Worm (Caenorhabditis elegans): ENCODE measurements around the gene unc-43.

Gene unc-43

ce11 chrIV:10345486-10345885, 4.5 kb downstream of the unc-43 start:
- no peak for TF ChIP-seq ceh-82 (tag; optimal IDR thresholded peaks at IDR 0.05)
- peak; percentile 11 for TF ChIP-seq crh-2 (tag; optimal IDR thresholded peaks at IDR 0.05)

DNA sequence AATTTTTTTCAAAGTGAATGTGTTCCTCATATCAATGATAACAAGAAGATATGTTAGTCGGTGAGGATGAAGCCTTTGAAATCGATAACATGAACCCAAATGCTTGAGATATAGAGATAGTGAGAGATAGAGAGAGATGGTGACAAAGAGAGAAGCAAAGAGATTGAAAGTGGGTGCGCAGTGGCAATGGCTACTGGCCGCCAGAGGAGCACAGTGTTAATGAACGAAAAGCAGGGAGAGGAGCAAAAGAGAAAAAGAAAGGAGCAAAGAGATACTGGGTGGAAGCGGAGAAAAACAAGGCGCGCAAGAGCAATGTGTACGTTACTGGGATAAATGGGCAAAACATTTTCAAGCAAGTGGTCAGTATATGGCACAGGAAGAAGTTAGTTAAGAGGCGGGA, 5.4 kb downstream of the unc-43 start:
- TF ChIP-seq skn-1 (tag; optimal IDR thresholded peaks at IDR 0.05) (no peak), F13H6.1 (tag; optimal IDR thresholded peaks at IDR 0.05) (peak; percentile 70), nhr-237 (tag; optimal IDR thresholded peaks at IDR 0.05) (no peak), ceh-16 (tag; optimal IDR thresholded peaks at IDR 0.05) (no peak), peb-1 (tag; optimal IDR thresholded peaks at IDR 0.05) (no peak), zag-1 (tag; optimal IDR thresholded peaks at IDR 0.05) (peak; percentile 9), unc-39 (tag; optimal IDR thresholded peaks at IDR 0.05) (no peak), gmeb-1 (tag; optimal IDR thresholded peaks at IDR 0.05) (no peak), crh-2 (tag; optimal IDR thresholded peaks at IDR 0.05) (peak; percentile 74), nhr-25 (tag; optimal IDR thresholded peaks at IDR 0.05) (no peak), sma-3 (GFP tag; optimal IDR thresholded peaks at IDR 0.05) (no peak), lin-11 (tag; optimal IDR thresholded peaks at IDR 0.05) (no peak), lin-13 (GFP tag; optimal IDR thresholded peaks at IDR 0.05) (peak; percentile 38), fos-1 (tag; optimal IDR thresholded peaks at IDR 0.05) (no peak), Y55F3AM.14 (GFP tag; optimal IDR thresholded peaks at IDR 0.05) (no peak), unc-62 (GFP tag; optimal IDR thresholded peaks at IDR 0.05) (no peak), R02D3.7 (tag; optimal IDR thresholded peaks at IDR 0.05) (no peak), C34F6.9 (tag; optimal IDR thresholded peaks at IDR 0.05) (peak; percentile 69), elt-3 (tag; optimal IDR thresholded peaks at IDR 0.05) (no peak), sma-9 (GFP tag; optimal IDR thresholded peaks at IDR 0.05) (peak; percentile 60), sma-9 (tag; optimal IDR thresholded peaks at IDR 0.05) (no peak), dmd-4 (tag; optimal IDR thresholded peaks at IDR 0.05) (no peak), ztf-4 (tag; optimal IDR thresholded peaks at IDR 0.05) (peak; percentile 20), nhr-129 (tag; optimal IDR thresholded peaks at IDR 0.05) (peak; percentile 68), nhr-77 (tag; optimal IDR thresholded peaks at IDR 0.05) (no peak), elt-1 (tag; optimal IDR thresholded peaks at IDR 0.05) (no peak), ceh-82 (tag; optimal IDR thresholded peaks at IDR 0.05) (no peak), lsy-2 (tag; optimal IDR thresholded peaks at IDR 0.05) (peak in 1 of 2 experiments; percentile 38), snpc-4 (tag; optimal IDR thresholded peaks at IDR 0.05) (no peak), ztf-11 (tag; optimal IDR thresholded peaks at IDR 0.05) (no peak), ama-1 (optimal IDR thresholded peaks at IDR 0.05) (no peak), mdl-1 (tag; optimal IDR thresholded peaks at IDR 0.05) (no peak)

DNA sequence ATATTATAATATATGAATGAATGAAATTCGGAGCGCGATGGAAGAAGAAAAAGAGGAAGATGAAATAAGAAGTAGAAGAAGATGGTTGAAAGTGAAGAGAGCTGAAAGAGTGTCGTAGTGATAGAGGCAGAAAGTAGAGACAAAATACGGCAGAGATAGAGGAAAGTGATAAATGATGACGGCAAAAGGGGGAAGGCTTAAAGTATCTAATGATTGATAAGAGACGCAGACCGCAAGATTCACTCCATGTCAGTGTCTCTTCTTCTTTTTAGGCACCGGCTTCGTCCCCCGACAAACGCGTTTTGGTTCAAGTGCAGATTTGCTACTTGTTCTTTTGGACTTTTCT, 7.7 kb downstream of the unc-43 start:
- TF ChIP-seq aly-2 (tag; optimal IDR thresholded peaks at IDR 0.05) (no peak), nhr-11 (tag; optimal IDR thresholded peaks at IDR 0.05) (no peak), mab-5 (tag; optimal IDR thresholded peaks at IDR 0.05) (peak; percentile 84), crh-2 (tag; optimal IDR thresholded peaks at IDR 0.05) (peak; percentile 93), mbf-1 (tag; optimal IDR thresholded peaks at IDR 0.05) (no peak), fos-1 (tag; optimal IDR thresholded peaks at IDR 0.05) (peak; percentile 95), nhr-21 (tag; optimal IDR thresholded peaks at IDR 0.05) (peak; percentile 84), zag-1 (tag; optimal IDR thresholded peaks at IDR 0.05) (no peak), F13H6.1 (tag; optimal IDR thresholded peaks at IDR 0.05) (peak; percentile 74), sem-4 (tag; optimal IDR thresholded peaks at IDR 0.05) (no peak), skn-1 (tag; optimal IDR thresholded peaks at IDR 0.05) (peak; percentile 65), elt-1 (tag; optimal IDR thresholded peaks at IDR 0.05) (no peak), unc-55 (GFP tag; optimal IDR thresholded peaks at IDR 0.05) (peak; percentile 87), nhr-77 (tag; optimal IDR thresholded peaks at IDR 0.05) (no peak), nhr-6 (tag; optimal IDR thresholded peaks at IDR 0.05) (no peak), ztf-1 (GFP tag; conservative IDR thresholded peaks at IDR 0.05) (no peak), ztf-4 (tag; optimal IDR thresholded peaks at IDR 0.05) (peak; percentile 77), gmeb-1 (tag; optimal IDR thresholded peaks at IDR 0.05) (peak; percentile 46), sma-3 (GFP tag; optimal IDR thresholded peaks at IDR 0.05) (peak; percentile 79), ceh-82 (tag; optimal IDR thresholded peaks at IDR 0.05) (no peak), ZK546.5 (tag; optimal IDR thresholded peaks at IDR 0.05) (no peak), lin-39 (tag; optimal IDR thresholded peaks at IDR 0.05) (no peak), dmd-4 (tag; optimal IDR thresholded peaks at IDR 0.05) (no peak), alr-1 (tag; optimal IDR thresholded peaks at IDR 0.05) (no peak), lin-13 (GFP tag; optimal IDR thresholded peaks at IDR 0.05) (no peak), nhr-129 (tag; optimal IDR thresholded peaks at IDR 0.05) (peak; percentile 37), C34F6.9 (tag; optimal IDR thresholded peaks at IDR 0.05) (no peak), blmp-1 (tag; optimal IDR thresholded peaks at IDR 0.05; ENCODE audit: insufficient read depth) (peak; percentile 100), egl-27 (tag; optimal IDR thresholded peaks at IDR 0.05) (peak; percentile 48), R02D3.7 (tag; optimal IDR thresholded peaks at IDR 0.05) (no peak), ceh-16 (tag; optimal IDR thresholded peaks at IDR 0.05) (no peak), nhr-12 (tag; optimal IDR thresholded peaks at IDR 0.05) (no peak), ztf-11 (tag; optimal IDR thresholded peaks at IDR 0.05) (no peak), nhr-25 (tag; optimal IDR thresholded peaks at IDR 0.05) (peak; percentile 44), sma-9 (GFP tag; optimal IDR thresholded peaks at IDR 0.05) (peak; percentile 86), sma-9 (tag; optimal IDR thresholded peaks at IDR 0.05) (no peak), nhr-10 (tag; optimal IDR thresholded peaks at IDR 0.05) (no peak), peb-1 (tag; optimal IDR thresholded peaks at IDR 0.05) (no peak), unc-39 (tag; optimal IDR thresholded peaks at IDR 0.05) (no peak), nhr-23 (tag; optimal IDR thresholded peaks at IDR 0.05) (no peak), lsy-2 (tag; optimal IDR thresholded peaks at IDR 0.05) (peak in 1 of 2 experiments; percentile 52)

Data from whole organism, L2 larva.